Fruit fly (Drosophila melanogaster) whole organism, embryonic: ENCODE results near the gene CG4957.
A peak's percentile ranks its signal among the peaks of the same experiment; 100 is the strongest.

Experiments used
- BEAF-32 ChIP-seq: fragments of 200-800 bp; sonication (Bioruptor generic); optimal IDR thresholded peaks from 3 replicates; lab custom pipeline; 2017; ENCODE audit warnings: missing biosample characterization, missing genetic modification characterization, mild to moderate bottlenecking, moderate library complexity, missing genetic modification reagents
- BtbVII ChIP-seq: fragments of 200-800 bp; sonication (Bioruptor generic); optimal IDR thresholded peaks from 3 replicates; lab custom pipeline; 2017; ENCODE audit warnings: missing biosample characterization, mild to moderate bottlenecking, missing genetic modification characterization
- CG11723 ChIP-seq: fragments of 200-800 bp; sonication (Bioruptor generic); optimal IDR thresholded peaks from 2 replicates; lab custom pipeline; 2017; ENCODE audit warnings: missing biosample characterization, mild to moderate bottlenecking, missing genetic modification characterization
- CG12236 ChIP-seq: fragments of 200-800 bp; sonication (Bioruptor generic); optimal IDR thresholded peaks from 2 replicates; lab custom pipeline; 2016; ENCODE audit warnings: missing biosample characterization, missing genetic modification characterization
- CG13296 ChIP-seq: fragments of 200-800 bp; sonication (Bioruptor generic); optimal IDR thresholded peaks from 3 replicates; lab custom pipeline; 2018; ENCODE audit warnings: missing biosample characterization, mild to moderate bottlenecking, missing genetic modification characterization
- CG13894 ChIP-seq: fragments of 200-800 bp; sonication (Bioruptor generic); optimal IDR thresholded peaks from 3 replicates; lab custom pipeline; 2018; ENCODE audit warnings: missing biosample characterization, mild to moderate bottlenecking, missing genetic modification characterization, moderate library complexity
- CG14014 ChIP-seq: fragments of 200-800 bp; sonication (Bioruptor generic); IDR thresholded peaks from 2 replicates; pipeline ENCODE4 v1.3.6; 2022; ENCODE audit warnings: missing biosample characterization, missing genetic modification characterization
- CG16863 ChIP-seq: fragments of 200-800 bp; sonication (Bioruptor generic); optimal IDR thresholded peaks from 3 replicates; lab custom pipeline; 2016; ENCODE audit warnings: missing biosample characterization, missing genetic modification characterization
- CG17802 ChIP-seq: fragments of 200-800 bp; sonication (Bioruptor generic); optimal IDR thresholded peaks from 2 replicates; lab custom pipeline; 2018; ENCODE audit warnings: missing biosample characterization, mild to moderate bottlenecking, missing genetic modification characterization, moderate library complexity
- CG18011 ChIP-seq: fragments of 200-800 bp; sonication (Bioruptor generic); optimal IDR thresholded peaks from 2 replicates; lab custom pipeline; 2017; ENCODE audit warnings: missing biosample characterization, missing genetic modification characterization, mild to moderate bottlenecking, moderate library complexity, missing genotype
- CG30020 ChIP-seq: fragments of 200-800 bp; optimal IDR thresholded peaks from 2 replicates; lab custom pipeline; 2019; ENCODE audit warnings: missing biosample characterization, mild to moderate bottlenecking, missing genetic modification characterization, moderate library complexity
- CG3163 ChIP-seq: fragments of 200-800 bp; sonication (Bioruptor generic); optimal IDR thresholded peaks from 3 replicates; lab custom pipeline; 2016; ENCODE audit warnings: missing biosample characterization, missing genetic modification characterization
- CG4730 ChIP-seq: fragments of 200-800 bp; sonication (Bioruptor generic); IDR thresholded peaks from 2 replicates; pipeline ENCODE4 v1.3.6; 2022; ENCODE audit warnings: missing biosample characterization, missing genetic modification characterization
- CG7271 ChIP-seq: fragments of 200-800 bp; sonication (Bioruptor generic); optimal IDR thresholded peaks from 2 replicates; lab custom pipeline; 2018; ENCODE audit warnings: missing biosample characterization, mild to moderate bottlenecking, missing genetic modification characterization, moderate library complexity
- CG9437 ChIP-seq: fragments of 200-800 bp; sonication (Bioruptor generic); optimal IDR thresholded peaks from 2 replicates; lab custom pipeline; 2018; ENCODE audit warnings: missing biosample characterization, mild to moderate bottlenecking, missing genetic modification characterization
- CG9932 ChIP-seq: fragments of 200-800 bp; sonication (Bioruptor generic); IDR thresholded peaks from 2 replicates; pipeline ENCODE4 v1.3.6; 2022; ENCODE audit warnings: missing biosample characterization, missing genetic modification characterization
- Chrac-16 ChIP-seq: fragments of 200-800 bp; sonication (Bioruptor generic); optimal IDR thresholded peaks from 3 replicates; lab custom pipeline; 2016; ENCODE audit warnings: missing biosample characterization, missing genetic modification characterization
- CkIIα-i1 ChIP-seq: fragments of 200-800 bp; sonication (Bioruptor generic); IDR thresholded peaks from 2 replicates; pipeline ENCODE4 v1.3.6; 2022; ENCODE audit warnings: missing biosample characterization, missing genetic modification characterization
- E2f1 ChIP-seq: fragments of 200-800 bp; sonication (Bioruptor generic); IDR thresholded peaks from 2 replicates; pipeline ENCODE4 v1.3.6; 2022; ENCODE audit warnings: missing biosample characterization, missing genetic modification characterization
- E2f2 ChIP-seq: fragments of 200-800 bp; sonication (Bioruptor generic); IDR thresholded peaks from 2 replicates; pipeline ENCODE4 v1.3.6; 2022; ENCODE audit warnings: missing biosample characterization, missing genetic modification characterization
- Eip74EF ChIP-seq, 2 experiments: fragments of 200-800 bp in 1 of 2; fragments of >200 bp in 1 of 2; sonication (Bioruptor generic) in 1 of 2; optimal IDR thresholded peaks; 2 replicates each; lab custom pipeline; 2017 to 2019; ENCODE audit warnings: missing biosample characterization in 2 of 2, missing genetic modification characterization in 2 of 2, mild to moderate bottlenecking in 1 of 2, moderate library complexity in 1 of 2
- Ets65A ChIP-seq: fragments of 200-800 bp; sonication (Bioruptor generic); peaks from one replicate; lab custom pipeline; 2016; ENCODE audit warnings: missing biosample characterization, missing genetic modification characterization
- Fer3 ChIP-seq: fragments of 200-800 bp; sonication (Bioruptor generic); optimal IDR thresholded peaks from 2 replicates; lab custom pipeline; 2018; ENCODE audit warnings: missing biosample characterization, mild to moderate bottlenecking, missing genetic modification characterization, moderate library complexity
- GATAe ChIP-seq: fragments of 200-800 bp; sonication (Bioruptor generic); conservative IDR thresholded peaks from 2 replicates; pipeline ENCODE4 v1.3.6; 2022; ENCODE audit warnings: missing biosample characterization, missing genetic modification characterization
- Hr3 ChIP-seq: fragments of 200-800 bp; sonication (Bioruptor generic); optimal IDR thresholded peaks from 3 replicates; lab custom pipeline; 2016; ENCODE audit warnings: missing biosample characterization, missing genetic modification characterization
- Hr78 ChIP-seq, 2 experiments: fragments of 200-800 bp in 1 of 2; fragments of >200 bp in 1 of 2; sonication (Bioruptor generic) in 1 of 2; optimal IDR thresholded peaks; 2 replicates each; lab custom pipeline; 2017 to 2019; ENCODE audit warnings: missing biosample characterization in 2 of 2, missing genetic modification characterization in 2 of 2, mild to moderate bottlenecking in 1 of 2, moderate library complexity in 1 of 2
- Lhr ChIP-seq: fragments of 200-800 bp; sonication (Bioruptor generic); optimal IDR thresholded peaks from 3 replicates; lab custom pipeline; 2017; ENCODE audit warnings: mild to moderate bottlenecking, missing biosample characterization, missing genetic modification reagents, missing genetic modification characterization
- Nf-YA ChIP-seq: fragments of 200-800 bp; sonication (Bioruptor generic); IDR thresholded peaks from 2 replicates; pipeline ENCODE4 v1.3.6; 2022; ENCODE audit warnings: missing biosample characterization, missing genetic modification characterization
- Nf-YB ChIP-seq: fragments of 200-800 bp; sonication (Bioruptor generic); optimal IDR thresholded peaks from 3 replicates; lab custom pipeline; 2019; ENCODE audit warnings: missing biosample characterization, mild to moderate bottlenecking, missing genetic modification characterization, moderate library complexity
- Poxn ChIP-seq: fragments of 200-800 bp; sonication (Bioruptor generic); IDR thresholded peaks from 2 replicates; pipeline ENCODE4 v1.3.6; 2022; ENCODE audit warnings: missing biosample characterization, missing genetic modification characterization
- Ssrp ChIP-seq: fragments of 200-800 bp; sonication (Bioruptor generic); optimal IDR thresholded peaks from 2 replicates; lab custom pipeline; 2018; ENCODE audit warnings: missing biosample characterization, mild to moderate bottlenecking, missing genetic modification characterization, moderate library complexity
- Vsx1 ChIP-seq: fragments of 200-800 bp; sonication (Bioruptor generic); optimal IDR thresholded peaks from 2 replicates; lab custom pipeline; 2017; ENCODE audit warnings: missing biosample characterization, mild to moderate bottlenecking, missing genetic modification characterization, missing genetic modification reagents
- ato ChIP-seq: fragments of 200-800 bp; sonication (Bioruptor generic); IDR thresholded peaks from 2 replicates; pipeline ENCODE4 v1.3.6; 2022; ENCODE audit warnings: missing biosample characterization, missing genetic modification characterization; ENCODE audit not compliant: partially characterized antibody
- caup ChIP-seq: fragments of 200-800 bp; sonication (Bioruptor generic); optimal IDR thresholded peaks from 3 replicates; lab custom pipeline; 2017; ENCODE audit warnings: missing biosample characterization, mild to moderate bottlenecking, missing genetic modification characterization, moderate library complexity; ENCODE audit not compliant: severe bottlenecking
- dimm ChIP-seq: fragments of 200-800 bp; sonication (Bioruptor generic); IDR thresholded peaks from 2 replicates; pipeline ENCODE4 v1.3.6; 2022; ENCODE audit warnings: missing biosample characterization, missing genetic modification characterization
- esg ChIP-seq: fragments of 200-800 bp; sonication (Bioruptor generic); conservative IDR thresholded peaks from 2 replicates; pipeline ENCODE4 v1.3.6; 2022; ENCODE audit warnings: missing biosample characterization, missing genetic modification characterization
- gcm2 ChIP-seq: fragments of 200-800 bp; sonication (Bioruptor generic); optimal IDR thresholded peaks from 2 replicates; lab custom pipeline; 2016; ENCODE audit warnings: missing biosample characterization, missing genetic modification characterization
- gt ChIP-seq: fragments of 200-800 bp; sonication (Bioruptor generic); IDR thresholded peaks from 2 replicates; pipeline ENCODE4 v1.3.6; 2022; ENCODE audit warnings: missing biosample characterization, missing genetic modification characterization
- hb ChIP-seq: fragments of 200-800 bp; sonication (Bioruptor generic); IDR thresholded peaks from 3 replicates; pipeline ENCODE4 v1.3.6; 2022; ENCODE audit warnings: missing biosample characterization, missing genetic modification characterization; ENCODE audit not compliant: partially characterized antibody
- ken ChIP-seq: fragments of 200-800 bp; sonication (Bioruptor generic); IDR thresholded peaks from 3 replicates; pipeline ENCODE4 v1.3.6; 2022; ENCODE audit warnings: missing biosample characterization, missing genetic modification characterization
- nerfin-1 ChIP-seq: fragments of 200-800 bp; sonication (Bioruptor generic); optimal IDR thresholded peaks from 3 replicates; lab custom pipeline; 2019; ENCODE audit warnings: missing biosample characterization, mild to moderate bottlenecking, missing genetic modification characterization, moderate library complexity
- nerfin-2 ChIP-seq: fragments of 200-800 bp; sonication (Bioruptor generic); IDR thresholded peaks from 2 replicates; pipeline ENCODE4 v1.3.6; 2022; ENCODE audit warnings: missing biosample characterization, missing genetic modification characterization; ENCODE audit not compliant: partially characterized antibody
- pfk ChIP-seq: fragments of 200-800 bp; sonication (Bioruptor generic); optimal IDR thresholded peaks from 2 replicates; lab custom pipeline; 2018; ENCODE audit warnings: missing biosample characterization, mild to moderate bottlenecking, missing genetic modification characterization, moderate library complexity
- pho ChIP-seq: fragments of 200-800 bp; sonication (Bioruptor generic); optimal IDR thresholded peaks from 2 replicates; lab custom pipeline; 2016; ENCODE audit warnings: missing biosample characterization, missing genetic modification characterization
- pros ChIP-seq: fragments of 200-800 bp; sonication (Bioruptor generic); optimal IDR thresholded peaks from 3 replicates; lab custom pipeline; 2019; ENCODE audit warnings: missing biosample characterization, mild to moderate bottlenecking, missing genetic modification characterization, moderate library complexity
- row ChIP-seq: fragments of 200-800 bp; sonication (Bioruptor generic); IDR thresholded peaks from 3 replicates; pipeline ENCODE4 v1.3.6; 2022; ENCODE audit warnings: missing biosample characterization, missing genetic modification characterization
- run ChIP-seq: fragments of 200-800 bp; sonication (Bioruptor generic); optimal IDR thresholded peaks from 3 replicates; lab custom pipeline; 2018; ENCODE audit warnings: missing biosample characterization, mild to moderate bottlenecking, missing genetic modification characterization
- sna ChIP-seq: fragments of 200-800 bp; sonication (Bioruptor generic); IDR thresholded peaks from 2 replicates; pipeline ENCODE4 v1.3.6; 2022; ENCODE audit warnings: missing biosample characterization, missing genetic modification characterization; ENCODE audit not compliant: partially characterized antibody
- vvl ChIP-seq: fragments of 200-800 bp; sonication (Bioruptor generic); IDR thresholded peaks from 2 replicates; pipeline ENCODE4 v1.3.6; 2022; ENCODE audit warnings: missing biosample characterization, missing genetic modification characterization
- wdn ChIP-seq: fragments of 200-800 bp; sonication (Bioruptor generic); IDR thresholded peaks from 2 replicates; pipeline ENCODE4 v1.3.6; 2022; ENCODE audit warnings: missing biosample characterization, missing genetic modification characterization

CG4957 gene

dm6 chr2L:10278658-10279057 lies 10.0 kb downstream of the CG4957 start, which contains the start of gene Utx (continued):
- TF ChIP-seq pfk (GFP tag; lab: Kevin White, UChicago) (peak; percentile 93), CG3163 (no peak), Lhr (no peak), ato (peak; percentile 62), CG18011 (GFP tag; lab: Kevin White, UChicago) (no peak), wdn (GFP tag; lab: Robert Waterston, UW) (no peak), sna (GFP tag; lab: Robert Waterston, UW) (peak; percentile 61; the same call in 1 of the 2 replicates), CG4730 (GFP tag; lab: Robert Waterston, UW) (no peak), Ssrp (no peak), CG11723 (GFP tag; lab: Kevin White, UChicago) (no peak), Chrac-16 (GFP tag; lab: Kevin White, UChicago) (no peak), E2f2 (GFP tag; lab: Robert Waterston, UW) (peak; percentile 79), Hr3 (GFP tag; lab: Kevin White, UChicago) (no peak), pros (GFP tag; lab: Kevin White, UChicago) (no peak), Eip74EF (GFP tag; optimal IDR thresholded peaks at IDR 0.05; lab: Kevin White, UChicago) (no peak), E2f1 (no peak), vvl (no peak), CG14014 (GFP tag; lab: Robert Waterston, UW) (no peak), Poxn (no peak), pho (no peak), CG30020 (tag; lab: Kevin White, UChicago) (peak; percentile 96), gt (GFP tag; lab: Robert Waterston, UW) (no peak), CG9437 (GFP tag; lab: Kevin White, UChicago) (no peak), Hr78 (GFP tag; optimal IDR thresholded peaks at IDR 0.05; lab: Kevin White, UChicago) (no peak), BEAF-32 (GFP tag; lab: Kevin White, UChicago) (peak; percentile 88), CG7271 (tag; lab: Kevin White, UChicago) (no peak), Fer3 (no peak), CkIIα-i1 (GFP tag; lab: Robert Waterston, UW) (no peak), nerfin-1 (tag; lab: Kevin White, UChicago) (no peak), CG13296 (GFP tag; lab: Kevin White, UChicago) (no peak), Nf-YB (no peak), run (no peak), caup (GFP tag; lab: Kevin White, UChicago) (no peak), BtbVII (GFP tag; lab: Kevin White, UChicago) (no peak), CG17802 (tag; lab: Kevin White, UChicago) (peak; percentile 80), CG9932 (no peak; the same call in 1 of the 2 replicates), CG16863 (no peak), Ets65A (no peak), row (GFP tag; lab: Robert Waterston, UW) (peak; percentile 87), dimm (GFP tag; lab: Robert Waterston, UW) (no peak), Nf-YA (GFP tag; lab: Robert Waterston, UW) (no peak), Vsx1 (GFP tag; lab: Kevin White, UChicago) (no peak), CG13894 (tag; lab: Kevin White, UChicago) (no peak), GATAe (GFP tag; lab: Robert Waterston, UW) (no peak), gcm2 (GFP tag; lab: Kevin White, UChicago) (no peak), CG12236 (GFP tag; lab: Kevin White, UChicago) (no peak), ken (no peak), esg (GFP tag; lab: Robert Waterston, UW) (no peak), hb (GFP tag; lab: Robert Waterston, UW) (peak; percentile 53; the same call in 2 of the 3 replicates), nerfin-2 (GFP tag; lab: Robert Waterston, UW) (peak; percentile 48; the same call in 1 of the 2 replicates)
